Fruit fly (Drosophila melanogaster) whole organism, embryonic: ENCODE measurements around the gene mAChR-C.

Experiments used
- C15 ChIP-seq: fragments of 200-800 bp; sonication (Bioruptor generic); IDR thresholded peaks from 3 replicates; pipeline ENCODE4 v1.3.6; 2022; ENCODE audit warnings: missing biosample characterization, missing genetic modification characterization
- CG11695 ChIP-seq: fragments of 200-800 bp; sonication (Bioruptor generic); IDR thresholded peaks from 3 replicates; pipeline ENCODE4 v1.3.6; 2022; ENCODE audit warnings: missing biosample characterization, missing genetic modification characterization
- CG12071 ChIP-seq: fragments of 200-800 bp; sonication (Bioruptor generic); optimal IDR thresholded peaks from 3 replicates; lab custom pipeline; 2018; ENCODE audit warnings: missing biosample characterization, mild to moderate bottlenecking, missing genetic modification characterization
- CG12299 ChIP-seq: fragments of 200-800 bp; sonication (Bioruptor generic); optimal IDR thresholded peaks from 2 replicates; lab custom pipeline; 2018; ENCODE audit warnings: missing biosample characterization, mild to moderate bottlenecking, missing genetic modification characterization
- CG12391 ChIP-seq: fragments of 200-800 bp; sonication (Bioruptor generic); optimal IDR thresholded peaks from 3 replicates; lab custom pipeline; 2018; ENCODE audit warnings: missing biosample characterization, mild to moderate bottlenecking, missing genetic modification characterization, moderate library complexity
- CG13123 ChIP-seq: fragments of 200-800 bp; sonication (Bioruptor generic); optimal IDR thresholded peaks from 2 replicates; lab custom pipeline; 2016; ENCODE audit warnings: missing biosample characterization, missing genetic modification characterization
- CG13424 ChIP-seq: fragments of 200-800 bp; sonication (Bioruptor generic); optimal IDR thresholded peaks from 2 replicates; lab custom pipeline; 2019; ENCODE audit warnings: missing biosample characterization, mild to moderate bottlenecking, missing genetic modification characterization, moderate library complexity
- CG18599 ChIP-seq: fragments of 200-800 bp; sonication (Bioruptor generic); optimal IDR thresholded peaks from 3 replicates; lab custom pipeline; 2017; ENCODE audit warnings: missing biosample characterization, missing genetic modification characterization, mild to moderate bottlenecking, moderate library complexity, missing genetic modification reagents
- CG3995 ChIP-seq: fragments of 200-800 bp; sonication (Bioruptor generic); optimal IDR thresholded peaks from 3 replicates; lab custom pipeline; 2016; ENCODE audit warnings: missing biosample characterization, missing genetic modification characterization
- CG4820 ChIP-seq: fragments of 200-800 bp; sonication (Bioruptor generic); optimal IDR thresholded peaks from 3 replicates; lab custom pipeline; 2016; ENCODE audit warnings: missing biosample characterization, missing genetic modification characterization
- CG7271 ChIP-seq: fragments of 200-800 bp; sonication (Bioruptor generic); optimal IDR thresholded peaks from 2 replicates; lab custom pipeline; 2018; ENCODE audit warnings: missing biosample characterization, mild to moderate bottlenecking, missing genetic modification characterization, moderate library complexity
- CG7745 ChIP-seq: fragments of 200-800 bp; sonication (Bioruptor generic); optimal IDR thresholded peaks from 2 replicates; lab custom pipeline; 2018; ENCODE audit warnings: missing biosample characterization, mild to moderate bottlenecking, missing genetic modification characterization, moderate library complexity
- CG7963 ChIP-seq: fragments of 200-800 bp; sonication (Bioruptor generic); IDR thresholded peaks from 3 replicates; pipeline ENCODE4 v1.3.6; 2022; ENCODE audit warnings: missing biosample characterization, missing genetic modification characterization; ENCODE audit not compliant: partially characterized antibody
- CG8944 ChIP-seq: fragments of 200-800 bp; sonication (Bioruptor generic); optimal IDR thresholded peaks from 3 replicates; lab custom pipeline; 2016; ENCODE audit warnings: missing biosample characterization, missing genetic modification characterization
- CG9932 ChIP-seq: fragments of 200-800 bp; sonication (Bioruptor generic); IDR thresholded peaks from 2 replicates; pipeline ENCODE4 v1.3.6; 2022; ENCODE audit warnings: missing biosample characterization, missing genetic modification characterization
- Chrac-16 ChIP-seq: fragments of 200-800 bp; sonication (Bioruptor generic); optimal IDR thresholded peaks from 3 replicates; lab custom pipeline; 2016; ENCODE audit warnings: missing biosample characterization, missing genetic modification characterization
- D19B ChIP-seq: fragments of 200-800 bp; sonication (Bioruptor generic); optimal IDR thresholded peaks from 2 replicates; lab custom pipeline; 2017; ENCODE audit warnings: missing biosample characterization, mild to moderate bottlenecking, missing genetic modification characterization
- Dad ChIP-seq: fragments of 200-800 bp; sonication (Bioruptor generic); optimal IDR thresholded peaks from 3 replicates; lab custom pipeline; 2016; ENCODE audit warnings: missing biosample characterization, missing genetic modification characterization
- Fer2 ChIP-seq: fragments of 200-800 bp; sonication (Bioruptor generic); optimal IDR thresholded peaks from 2 replicates; lab custom pipeline; 2018; ENCODE audit warnings: missing biosample characterization, mild to moderate bottlenecking, missing genetic modification characterization, moderate library complexity
- H15 ChIP-seq: fragments of 200-800 bp; sonication (Bioruptor generic); IDR thresholded peaks from 3 replicates; pipeline ENCODE4 v1.3.6; 2022; ENCODE audit warnings: missing biosample characterization, missing genetic modification characterization
- HLH4C ChIP-seq: fragments of 200-800 bp; sonication (Bioruptor generic); IDR thresholded peaks from 3 replicates; pipeline ENCODE4 v1.3.6; 2022; ENCODE audit warnings: missing biosample characterization, missing genetic modification characterization; ENCODE audit not compliant: partially characterized antibody
- Hr39 ChIP-seq: fragments of >200 bp; optimal IDR thresholded peaks from 2 replicates; lab custom pipeline; 2017
- Hr51 ChIP-seq, 2 experiments: fragments of 200-800 bp; sonication (Bioruptor generic); optimal IDR thresholded peaks; 2 replicates in 1 of 2; 3 replicates in 1 of 2; lab custom pipeline; 2016 to 2018; ENCODE audit warnings: missing biosample characterization in 2 of 2, missing genetic modification characterization in 2 of 2, mild to moderate bottlenecking in 1 of 2, moderate library complexity in 1 of 2
- Nf-YB ChIP-seq: fragments of 200-800 bp; sonication (Bioruptor generic); optimal IDR thresholded peaks from 3 replicates; lab custom pipeline; 2019; ENCODE audit warnings: missing biosample characterization, mild to moderate bottlenecking, missing genetic modification characterization, moderate library complexity
- Ptx1 ChIP-seq: fragments of 200-800 bp; sonication (Bioruptor generic); IDR thresholded peaks from 2 replicates; pipeline ENCODE4 v1.3.6; 2022; ENCODE audit warnings: missing biosample characterization, missing genetic modification characterization
- Trl ChIP-seq, 3 experiments: fragments of >200 bp in 2 of 3; fragments of 200-800 bp in 1 of 3; sonication (Bioruptor generic) in 1 of 3; optimal IDR thresholded peaks; 2 replicates in 1 of 3; 3 replicates in 2 of 3; lab custom pipeline; 2016 to 2017; ENCODE audit warnings: missing biosample characterization in 1 of 3, missing genetic modification characterization in 1 of 3
- Xbp1 ChIP-seq: fragments of 200-800 bp; sonication (Bioruptor generic); optimal IDR thresholded peaks from 3 replicates; lab custom pipeline; 2016; ENCODE audit warnings: missing biosample characterization, mild to moderate bottlenecking, missing genetic modification characterization
- az2 ChIP-seq: fragments of 200-800 bp; sonication (Bioruptor generic); optimal IDR thresholded peaks from 3 replicates; lab custom pipeline; 2016; ENCODE audit warnings: missing biosample characterization, missing genetic modification characterization
- btn ChIP-seq: fragments of 200-800 bp; sonication (Bioruptor generic); optimal IDR thresholded peaks from 2 replicates; lab custom pipeline; 2016; ENCODE audit warnings: missing biosample characterization, missing genetic modification characterization
- chif ChIP-seq, 2 experiments: fragments of 200-800 bp; sonication (Bioruptor generic); optimal IDR thresholded peaks; 3 replicates each; lab custom pipeline; 2016; ENCODE audit warnings: missing biosample characterization in 2 of 2, missing genetic modification characterization in 2 of 2
- dysf ChIP-seq: fragments of 200-800 bp; sonication (Bioruptor generic); IDR thresholded peaks from 3 replicates; pipeline ENCODE4 v1.3.6; 2022; ENCODE audit warnings: missing biosample characterization, missing genetic modification characterization
- fd102C ChIP-seq: fragments of 200-800 bp; sonication (Bioruptor generic); optimal IDR thresholded peaks from 2 replicates; lab custom pipeline; 2018; ENCODE audit warnings: missing biosample characterization, mild to moderate bottlenecking, missing genetic modification characterization, moderate library complexity
- fd64A ChIP-seq: fragments of 200-800 bp; sonication (Bioruptor generic); optimal IDR thresholded peaks from 3 replicates; lab custom pipeline; 2018; ENCODE audit warnings: missing biosample characterization, mild to moderate bottlenecking, missing genetic modification characterization
- fu2 ChIP-seq: fragments of 200-800 bp; sonication (Bioruptor generic); optimal IDR thresholded peaks from 2 replicates; lab custom pipeline; 2016; ENCODE audit warnings: missing biosample characterization, missing genetic modification characterization
- gt ChIP-seq: fragments of 200-800 bp; sonication (Bioruptor generic); IDR thresholded peaks from 2 replicates; pipeline ENCODE4 v1.3.6; 2022; ENCODE audit warnings: missing biosample characterization, missing genetic modification characterization
- insv ChIP-seq, 2 experiments: fragments of 200-800 bp; sonication (Bioruptor generic); optimal IDR thresholded peaks; 3 replicates each; lab custom pipeline; 2016 to 2018; ENCODE audit warnings: missing biosample characterization in 2 of 2, missing genetic modification characterization in 2 of 2
- lilli ChIP-seq: fragments of 200-800 bp; sonication (Bioruptor generic); optimal IDR thresholded peaks from 3 replicates; lab custom pipeline; 2016; ENCODE audit warnings: missing biosample characterization, missing genetic modification characterization
- maf-S ChIP-seq: fragments of 200-800 bp; sonication (Bioruptor generic); optimal IDR thresholded peaks from 2 replicates; lab custom pipeline; 2016; ENCODE audit warnings: missing biosample characterization, missing genetic modification characterization
- onecut ChIP-seq: fragments of 200-800 bp; sonication (Bioruptor generic); IDR thresholded peaks from 2 replicates; pipeline ENCODE4 v1.3.6; 2022; ENCODE audit warnings: missing biosample characterization, missing genetic modification characterization
- pan ChIP-seq, 4 experiments: fragments of >200 bp in 3 of 4; fragments of 200-800 bp in 1 of 4; sonication (Bioruptor generic) in 1 of 4; optimal IDR thresholded peaks in 3 of 4; IDR thresholded peaks in 1 of 4; 2 replicates each; pipeline versions ENCODE4 v1.3.6 to Lab custom; 2017 to 2022; ENCODE audit warnings: missing biosample characterization in 2 of 4, missing genetic modification characterization in 2 of 4, mixed read lengths in 1 of 4
- pum ChIP-seq: fragments of 200-800 bp; sonication (Bioruptor generic); optimal IDR thresholded peaks from 2 replicates; lab custom pipeline; 2016; ENCODE audit warnings: missing biosample characterization, missing genetic modification characterization
- sd ChIP-seq: fragments of 200-800 bp; sonication (Bioruptor generic); optimal IDR thresholded peaks from 3 replicates; lab custom pipeline; 2018; ENCODE audit warnings: missing biosample characterization, mild to moderate bottlenecking, missing genetic modification characterization, moderate library complexity
- slou ChIP-seq: fragments of 200-800 bp; sonication (Bioruptor generic); optimal IDR thresholded peaks from 3 replicates; lab custom pipeline; 2016; ENCODE audit warnings: missing biosample characterization, missing genetic modification characterization
- sna ChIP-seq: fragments of 200-800 bp; sonication (Bioruptor generic); IDR thresholded peaks from 2 replicates; pipeline ENCODE4 v1.3.6; 2022; ENCODE audit warnings: missing biosample characterization, missing genetic modification characterization; ENCODE audit not compliant: partially characterized antibody
- ttk ChIP-seq: fragments of 200-800 bp; sonication (Bioruptor generic); IDR thresholded peaks from 2 replicates; pipeline ENCODE4 v2.1.2; 2022; ENCODE audit warnings: missing biosample characterization, missing genetic modification characterization
- unpg ChIP-seq: fragments of 200-800 bp; sonication (Bioruptor generic); optimal IDR thresholded peaks from 3 replicates; lab custom pipeline; 2018; ENCODE audit warnings: missing biosample characterization, mild to moderate bottlenecking, missing genetic modification characterization, moderate library complexity
- vvl ChIP-seq: fragments of 200-800 bp; sonication (Bioruptor generic); IDR thresholded peaks from 2 replicates; pipeline ENCODE4 v1.3.6; 2022; ENCODE audit warnings: missing biosample characterization, missing genetic modification characterization
- z ChIP-seq: fragments of 200-800 bp; sonication (Bioruptor generic); IDR thresholded peaks from 3 replicates; pipeline ENCODE4 v1.3.6; 2022; ENCODE audit warnings: missing biosample characterization, missing genetic modification characterization

Gene mAChR-C

dm6 chrX:6855366-6856200, 23.1 kb upstream of the mAChR-C start (continued):
- TF ChIP-seq onecut (GFP tag; lab: Robert Waterston, UW) = peak; percentile 82
- peak; percentile 88 for TF ChIP-seq slou (GFP tag; lab: Kevin White, UChicago)
- peak; percentile 88 for TF ChIP-seq CG11695 (GFP tag; lab: Robert Waterston, UW)
- peak; percentile 71 for TF ChIP-seq CG4820 (GFP tag; lab: Kevin White, UChicago)
- TF ChIP-seq Chrac-16 (GFP tag; lab: Kevin White, UChicago) = peak; percentile 76
- TF ChIP-seq maf-S (GFP tag; lab: Kevin White, UChicago) = peak; percentile 71
- no peak for TF ChIP-seq CG7745
- TF ChIP-seq CG18599 = peak; percentile 50
- peak in 1 of 2 experiments; percentile 26 for TF ChIP-seq insv (GFP tag; optimal IDR thresholded peaks at IDR 0.05; lab: Kevin White, UChicago)
- TF ChIP-seq CG13123 = peak; percentile 39
- no peak for TF ChIP-seq CG3995 (GFP tag; lab: Kevin White, UChicago)
- TF ChIP-seq CG9932 = no peak
- TF ChIP-seq D19B (GFP tag; lab: Kevin White, UChicago) = peak; percentile 52
- peak; percentile 90 for TF ChIP-seq az2
- TF ChIP-seq C15 (GFP tag; lab: Robert Waterston, UW) = no peak
- peak; percentile 54 for TF ChIP-seq Dad (GFP tag; lab: Kevin White, UChicago)
- peak; percentile 81 for TF ChIP-seq Nf-YB (GFP tag; lab: Kevin White, UChicago)
- peak; percentile 88 for TF ChIP-seq CG12299
- TF ChIP-seq ttk (GFP tag; lab: Robert Waterston, UW) = 0 out of 2 replicates have a peak, but pooled peaks have one; percentile 17
- TF ChIP-seq dysf (GFP tag; lab: Robert Waterston, UW) = peak; percentile 88
- peak; percentile 94 for TF ChIP-seq unpg (GFP tag; lab: Kevin White, UChicago)
- TF ChIP-seq fd64A (GFP tag; lab: Kevin White, UChicago) = peak; percentile 41
- peak; percentile 14 for TF ChIP-seq btn (GFP tag; lab: Kevin White, UChicago)
- TF ChIP-seq Hr39 (lab: Kevin White, UChicago) = no peak
- TF ChIP-seq fd102C = peak; percentile 48
- TF ChIP-seq Xbp1 (GFP tag; lab: Kevin White, UChicago) = peak; percentile 90
- TF ChIP-seq Fer2 (tag; lab: Kevin White, UChicago) = peak; percentile 15
- peak; percentile 78 to 88 for TF ChIP-seq chif (GFP tag; optimal IDR thresholded peaks at IDR 0.05; lab: Kevin White, UChicago)
- 0 out of 2 replicates have a peak, but pooled peaks have one; percentile 10 for TF ChIP-seq gt
- TF ChIP-seq vvl (GFP tag; lab: Robert Waterston, UW) = peak; percentile 67; the same call in 1 of the 2 replicates
- TF ChIP-seq Hr51 (GFP tag; optimal IDR thresholded peaks at IDR 0.05; lab: Kevin White, UChicago) = peak; percentile 82 to 97
- TF ChIP-seq sna (GFP tag; lab: Robert Waterston, UW) = no peak
- TF ChIP-seq CG7963 (GFP tag; lab: Robert Waterston, UW) = no peak
- no peak for TF ChIP-seq CG12071
- TF ChIP-seq fu2 (GFP tag; lab: Kevin White, UChicago) = peak; percentile 42
- TF ChIP-seq Trl (optimal IDR thresholded peaks at IDR 0.05; lab: Kevin White, UChicago) = peak in 1 of 2 experiments; percentile 36
- peak; percentile 77 for TF ChIP-seq Trl (GFP tag; optimal IDR thresholded peaks at IDR 0.05; lab: Kevin White, UChicago)
- peak; percentile 82 for TF ChIP-seq lilli
- TF ChIP-seq HLH4C (GFP tag; lab: Robert Waterston, UW) = no peak
- TF ChIP-seq pan (optimal IDR thresholded peaks at IDR 0.05; lab: Kevin White, UChicago) = no peak
- TF ChIP-seq pan (GFP tag; optimal IDR thresholded peaks at IDR 0.05 in 1 of 2, IDR thresholded peaks at IDR 0.05 in 1 of 2) = peak in 1 of 2 experiments; percentile 61
- peak; percentile 81 for TF ChIP-seq pum
- peak; percentile 93 for TF ChIP-seq CG12391
- TF ChIP-seq sd (tag; lab: Kevin White, UChicago) = peak; percentile 69
- TF ChIP-seq CG8944 = peak; percentile 67
- peak; percentile 77 for TF ChIP-seq H15 (GFP tag; lab: Robert Waterston, UW)
- TF ChIP-seq CG13424 (tag; lab: Kevin White, UChicago) = peak; percentile 96
- TF ChIP-seq Ptx1 (GFP tag; lab: Robert Waterston, UW) = peak; percentile 79
- no peak for TF ChIP-seq CG7271 (tag; lab: Kevin White, UChicago)
- no peak for TF ChIP-seq z (GFP tag; lab: Robert Waterston, UW)
